Worm (Caenorhabditis elegans) whole organism, L1 larva: Measurements from ENCODE around the gene cyp-33A1.

Experiments
- C16A3.4 ChIP-seq: fragments of 150-350 bp; optimal IDR thresholded peaks from 2 replicates; lab custom pipeline; 2014; ENCODE audit warnings: missing biosample characterization, missing genetic modification characterization
- F16B12.6 ChIP-seq: fragments of 150-350 bp; optimal IDR thresholded peaks from 2 replicates; lab custom pipeline; 2014; ENCODE audit warnings: missing biosample characterization, missing genetic modification characterization
- Y116A8C.19 ChIP-seq: sonication (generic microtip); optimal IDR thresholded peaks from 2 replicates; lab custom pipeline; 2016; ENCODE audit warnings: missing compliant biosample characterization, missing genetic modification characterization, borderline replicate concordance
- aha-1 ChIP-seq: fragments of 150-350 bp; optimal IDR thresholded peaks from 2 replicates; lab custom pipeline; 2014; ENCODE audit warnings: missing biosample characterization, missing genetic modification characterization
- ces-1 ChIP-seq: fragments of 150-350 bp; optimal IDR thresholded peaks from 2 replicates; lab custom pipeline; 2014; ENCODE audit warnings: missing biosample characterization, missing genetic modification reagents, missing genetic modification characterization
- dpl-1 ChIP-seq, 3 experiments: fragments of 150-350 bp in 2 of 3; sonication (generic microtip) in 1 of 3; optimal IDR thresholded peaks; 2 replicates each; lab custom pipeline; 2014 to 2017; ENCODE audit warnings: missing biosample characterization in 3 of 3, missing genetic modification characterization in 3 of 3, missing genetic modification reagents in 3 of 3
- dsc-1 ChIP-seq: sonication (generic microtip); optimal IDR thresholded peaks from 2 replicates; lab custom pipeline; 2016; ENCODE audit warnings: mild to moderate bottlenecking, missing genetic modification characterization, missing compliant biosample characterization
- efl-3 ChIP-seq: fragments of 200-800 bp; sonication (Bioruptor generic); optimal IDR thresholded peaks from 2 replicates; lab custom pipeline; 2018; ENCODE audit warnings: mild to moderate bottlenecking, missing genetic modification characterization, missing compliant biosample characterization
- egl-27 ChIP-seq, 2 experiments: fragments of 150-350 bp in 1 of 2; sonication (generic microtip); optimal IDR thresholded peaks; 3 replicates each; lab custom pipeline; 2017 to 2018; ENCODE audit warnings: missing biosample characterization in 2 of 2, missing genetic modification characterization in 2 of 2, missing genetic modification reagents in 2 of 2
- elt-2 ChIP-seq: sonication (generic microtip); optimal IDR thresholded peaks from 2 replicates; lab custom pipeline; 2016; ENCODE audit warnings: missing genetic modification characterization, mild to moderate bottlenecking, inconsistent platforms, missing compliant biosample characterization, missing genetic modification reagents
- elt-3 ChIP-seq, 6 experiments: fragments of 150-350 bp in 1 of 6; sonication (generic microtip); optimal IDR thresholded peaks; 2 replicates each; lab custom pipeline; 2017 to 2018; ENCODE audit warnings: missing biosample characterization in 6 of 6, missing genetic modification characterization in 6 of 6, inconsistent platforms in 1 of 6
- ets-5 ChIP-seq: fragments of 200-800 bp; sonication (Bioruptor generic); IDR thresholded peaks from 2 replicates; pipeline ENCODE4 v1.3.6; 2022; ENCODE audit warnings: missing genetic modification characterization, missing compliant biosample characterization
- fkh-4 ChIP-seq: sonication (generic microtip); optimal IDR thresholded peaks from 2 replicates; lab custom pipeline; 2016; ENCODE audit warnings: missing compliant biosample characterization, missing genetic modification characterization, borderline replicate concordance
- grh-1 ChIP-seq: fragments of 200-800 bp; sonication (Bioruptor generic); IDR thresholded peaks from 2 replicates; pipeline ENCODE4 v1.3.6; 2022; ENCODE audit warnings: missing genetic modification reagents, missing genetic modification characterization, missing compliant biosample characterization
- hlh-17 ChIP-seq: fragments of 200-800 bp; sonication (Bioruptor generic); optimal IDR thresholded peaks from 2 replicates; lab custom pipeline; 2018; ENCODE audit warnings: missing genetic modification characterization, mild to moderate bottlenecking, missing compliant biosample characterization, moderate library complexity, borderline replicate concordance
- hlh-4 ChIP-seq: sonication (generic microtip); optimal IDR thresholded peaks from 2 replicates; lab custom pipeline; 2016; ENCODE audit warnings: mild to moderate bottlenecking, missing genetic modification characterization, missing compliant biosample characterization
- irx-1 ChIP-seq: sonication (generic microtip); optimal IDR thresholded peaks from 2 replicates; lab custom pipeline; 2016; ENCODE audit warnings: missing genetic modification characterization, missing compliant biosample characterization
- jun-1 ChIP-seq: fragments of 150-350 bp; optimal IDR thresholded peaks from 2 replicates; lab custom pipeline; 2014; ENCODE audit warnings: missing biosample characterization, missing genetic modification reagents, missing genetic modification characterization
- lin-13 ChIP-seq: fragments of 150-350 bp; optimal IDR thresholded peaks from 2 replicates; lab custom pipeline; 2014; ENCODE audit warnings: missing biosample characterization, missing genetic modification reagents, missing genetic modification characterization
- lsy-2 ChIP-seq, 2 experiments: fragments of 150-350 bp; optimal IDR thresholded peaks; 2 replicates each; lab custom pipeline; 2014; ENCODE audit warnings: missing biosample characterization in 2 of 2, missing genetic modification characterization in 2 of 2
- mab-9 ChIP-seq: fragments of 200-800 bp; sonication (Bioruptor generic); IDR thresholded peaks from 2 replicates; pipeline ENCODE4 v1.3.6; 2022; ENCODE audit warnings: missing genetic modification reagents, missing genetic modification characterization, missing compliant biosample characterization
- mdl-1 ChIP-seq, 2 experiments: fragments of 150-350 bp; optimal IDR thresholded peaks; 2 replicates each; lab custom pipeline; 2014 to 2017; ENCODE audit warnings: missing biosample characterization in 2 of 2, missing genetic modification characterization in 2 of 2, inconsistent platforms in 1 of 2
- mef-2 ChIP-seq: fragments of 150-350 bp; optimal IDR thresholded peaks from 2 replicates; lab custom pipeline; 2014; ENCODE audit warnings: missing biosample characterization, missing genetic modification characterization
- nhr-237 ChIP-seq: fragments of 150-350 bp; optimal IDR thresholded peaks from 2 replicates; lab custom pipeline; 2014; ENCODE audit warnings: missing biosample characterization, missing genetic modification characterization
- nhr-71 ChIP-seq: sonication (generic microtip); optimal IDR thresholded peaks from 2 replicates; lab custom pipeline; 2016; ENCODE audit warnings: mild to moderate bottlenecking, missing genetic modification characterization, moderate library complexity, missing compliant biosample characterization
- nhr-76 ChIP-seq: sonication (generic microtip); optimal IDR thresholded peaks from 2 replicates; lab custom pipeline; 2017; ENCODE audit warnings: missing biosample characterization, missing genetic modification characterization
- nhr-77 ChIP-seq: fragments of 150-350 bp; optimal IDR thresholded peaks from 2 replicates; lab custom pipeline; 2014; ENCODE audit warnings: missing biosample characterization, missing genetic modification characterization
- nhr-85 ChIP-seq: sonication (generic microtip); peaks from one replicate; lab custom pipeline; 2016; ENCODE audit warnings: missing genetic modification characterization, inconsistent platforms, missing compliant biosample characterization
- pax-3 ChIP-seq: fragments of 200-800 bp; sonication (Bioruptor generic); optimal IDR thresholded peaks from 2 replicates; lab custom pipeline; 2018; ENCODE audit warnings: mild to moderate bottlenecking, missing genetic modification characterization, moderate library complexity, missing compliant biosample characterization
- rnt-1 ChIP-seq: sonication (generic microtip); optimal IDR thresholded peaks from 2 replicates; lab custom pipeline; 2016; ENCODE audit warnings: mild to moderate bottlenecking, missing genetic modification characterization, moderate library complexity, missing compliant biosample characterization
- snu-23 ChIP-seq: sonication (generic microtip); optimal IDR thresholded peaks from 2 replicates; lab custom pipeline; 2016; ENCODE audit warnings: missing genetic modification characterization, missing compliant biosample characterization
- sox-4 ChIP-seq: sonication (generic microtip); optimal IDR thresholded peaks from 2 replicates; lab custom pipeline; 2016; ENCODE audit warnings: missing genetic modification characterization, missing compliant biosample characterization
- sup-37 ChIP-seq: fragments of 200-800 bp; sonication (Bioruptor generic); optimal IDR thresholded peaks from 2 replicates; lab custom pipeline; 2018; ENCODE audit warnings: mild to moderate bottlenecking, missing genetic modification characterization, missing compliant biosample characterization
- unc-30 ChIP-seq: sonication (generic microtip); optimal IDR thresholded peaks from 2 replicates; lab custom pipeline; 2017; ENCODE audit warnings: missing biosample characterization, missing genetic modification characterization
- zip-4 ChIP-seq: fragments of 200-800 bp; sonication (Bioruptor generic); optimal IDR thresholded peaks from 2 replicates; lab custom pipeline; 2018; ENCODE audit warnings: mild to moderate bottlenecking, missing genetic modification characterization, moderate library complexity, missing compliant biosample characterization
- ztf-11 ChIP-seq, 2 experiments: sonication (generic microtip); optimal IDR thresholded peaks; 2 replicates each; lab custom pipeline; 2016 to 2017; ENCODE audit warnings: missing genetic modification characterization in 2 of 2, missing biosample characterization in 1 of 2, missing compliant biosample characterization in 1 of 2

cyp-33A1 gene

ce11 chrV:7713691-7714090 lies 32.4 kb upstream of the cyp-33A1 start, which contains the start of gene ZK105.1:
ZK105.1 (plus strand) TSS chrV:7713991.
- TF ChIP-seq nhr-77 (tag; lab: Kevin White, UChicago) (no peak), egl-27 (tag; optimal IDR thresholded peaks at IDR 0.05; lab: Kevin White, UChicago) (no peak), elt-3 (tag; optimal IDR thresholded peaks at IDR 0.05; lab: Kevin White, UChicago) (no peak), efl-3 (no peak), nhr-237 (tag; lab: Kevin White, UChicago) (no peak), F16B12.6 (tag; lab: Kevin White, UChicago) (no peak), pax-3 (tag; lab: Kevin White, UChicago) (no peak), ces-1 (GFP tag; lab: Kevin White, UChicago) (no peak), nhr-76 (tag; lab: Kevin White, UChicago) (no peak), unc-30 (tag; lab: Kevin White, UChicago) (no peak), dpl-1 (GFP tag; optimal IDR thresholded peaks at IDR 0.05; lab: Kevin White, UChicago) (no peak), dsc-1 (tag; lab: Kevin White, UChicago) (no peak), rnt-1 (no peak)

DNA sequence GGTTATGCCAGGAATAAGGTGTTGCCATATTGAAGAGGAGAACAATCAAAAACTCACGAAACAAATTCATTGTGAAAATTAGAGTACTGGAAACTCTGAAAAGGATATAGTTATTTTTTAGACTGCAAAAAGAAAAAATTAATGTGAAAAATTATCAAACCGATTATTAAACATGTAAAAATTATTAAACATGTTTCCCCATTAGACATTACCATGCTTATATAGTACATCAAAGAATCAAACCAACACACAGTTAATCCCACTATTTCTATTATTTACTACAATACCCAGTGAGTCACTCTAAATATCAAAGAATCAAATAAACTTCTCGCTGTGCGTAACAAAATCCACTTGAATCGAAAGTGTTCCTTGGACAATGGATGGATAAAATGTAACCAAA lies 31.8 kb upstream of the cyp-33A1 start, which contains the start of gene ZK105.13:
Gene ZK105.13 (minus strand): TSS at position 101 of the 400 bp plus-strand sequence.
- TF ChIP-seq grh-1 (GFP tag; lab: Robert Waterston, UW) (no peak), mdl-1 (tag; optimal IDR thresholded peaks at IDR 0.05; lab: Kevin White, UChicago) (no peak), sox-4 (tag; lab: Kevin White, UChicago) (no peak), F16B12.6 (tag; lab: Kevin White, UChicago) (no peak), lsy-2 (tag; optimal IDR thresholded peaks at IDR 0.05; lab: Kevin White, UChicago) (no peak), Y116A8C.19 (tag; lab: Kevin White, UChicago) (no peak), efl-3 (no peak), lin-13 (GFP tag; lab: Kevin White, UChicago) (no peak), hlh-17 (GFP tag; lab: Kevin White, UChicago) (no peak)

- TF ChIP-seq jun-1 (tag; lab: Kevin White, UChicago) = no peak
- no peak for TF ChIP-seq rnt-1
- no peak for TF ChIP-seq ets-5 (GFP tag; lab: Robert Waterston, UW)
- no peak for TF ChIP-seq zip-4 (GFP tag; lab: Kevin White, UChicago)
- TF ChIP-seq irx-1 (tag; lab: Kevin White, UChicago) = no peak
- TF ChIP-seq snu-23 (GFP tag; lab: Kevin White, UChicago) = no peak
- TF ChIP-seq nhr-85 = no peak
- no peak for TF ChIP-seq nhr-71
- TF ChIP-seq Y116A8C.19 (tag; lab: Kevin White, UChicago) = no peak
- no peak for TF ChIP-seq elt-2 (tag; lab: Kevin White, UChicago)
- TF ChIP-seq C16A3.4 (tag; lab: Kevin White, UChicago) = no peak
- TF ChIP-seq hlh-4 (tag; lab: Kevin White, UChicago) = no peak
- TF ChIP-seq ztf-11 (tag; optimal IDR thresholded peaks at IDR 0.05; lab: Kevin White, UChicago) = no peak
- TF ChIP-seq mef-2 = no peak
Measured at ce11 chrV:7708525-7708924, 27.3 kb upstream of the cyp-33A1 start, which contains the start of gene ZK105.11. ZK105.11 (minus strand) TSS chrV:7708625.

DNA sequence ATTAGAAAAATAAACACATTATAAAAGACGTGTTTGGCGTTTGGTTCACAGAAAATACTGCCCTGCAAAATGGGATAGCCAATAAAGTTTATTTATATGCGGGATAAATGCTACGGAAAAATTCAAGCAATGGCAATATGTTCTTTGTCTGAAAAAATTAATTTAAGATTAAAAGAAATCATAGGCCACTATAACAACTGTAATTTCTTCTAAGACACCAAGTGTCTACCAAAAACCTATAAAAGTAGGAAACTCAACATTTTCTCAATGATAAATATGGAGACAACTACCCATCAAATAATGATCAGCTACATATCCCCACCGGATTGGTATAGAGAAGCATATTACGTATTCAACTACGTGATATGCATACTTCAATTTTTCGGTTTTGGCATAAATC lies 24.1 kb upstream of the cyp-33A1 start, which contains the start of gene srw-3:
Gene srw-3 (plus strand): TSS at position 301 of the 400 bp plus-strand sequence.
- no peak for TF ChIP-seq nhr-85
- no peak for TF ChIP-seq nhr-76 (tag; lab: Kevin White, UChicago)
- TF ChIP-seq sox-4 (tag; lab: Kevin White, UChicago) = no peak
- no peak for TF ChIP-seq mab-9 (GFP tag; lab: Robert Waterston, UW)
- TF ChIP-seq sup-37 (GFP tag; lab: Kevin White, UChicago) = no peak
- no peak for TF ChIP-seq fkh-4 (tag; lab: Kevin White, UChicago)
- TF ChIP-seq unc-30 (tag; lab: Kevin White, UChicago) = no peak
- no peak for TF ChIP-seq aha-1 (tag; lab: Kevin White, UChicago)
